Fruit fly (Drosophila melanogaster): ENCODE data around the gene DNAlig4.

DNAlig4 gene

dm6 chrX:13681906-13682305 is 14.3 kb upstream of the DNAlig4 start:
- TF ChIP-seq br (GFP tag; optimal IDR thresholded peaks at IDR 0.05) (no peak), CG9705 (GFP tag; optimal IDR thresholded peaks at IDR 0.05) (no peak), GATAd (GFP tag; optimal IDR thresholded peaks at IDR 0.05) (no peak), sv (GFP tag; optimal IDR thresholded peaks at IDR 0.05) (no peak), HLH106 (tag; optimal IDR thresholded peaks at IDR 0.05) (no peak), N (GFP tag; optimal IDR thresholded peaks at IDR 0.05) (no peak), Vsx2 (GFP tag; optimal IDR thresholded peaks at IDR 0.05; ENCODE audit: partially characterized antibody) (no peak)

- TF ChIP-seq sv (GFP tag; optimal IDR thresholded peaks at IDR 0.05) (no peak), Mio (GFP tag; optimal IDR thresholded peaks at IDR 0.05) (no peak), lola (GFP tag; optimal IDR thresholded peaks at IDR 0.05) (no peak), CrebA (GFP tag; optimal IDR thresholded peaks at IDR 0.05; ENCODE audit: borderline replicate concordance) (no peak)
Observed at dm6 chrX:13680262-13680661, 12.7 kb upstream of the DNAlig4 start, which contains the start of gene CG12177. CG12177 (minus strand) TSS chrX:13680500.

dm6 chrX:13679565-13679964 is 12.0 kb upstream of the DNAlig4 start:
- TF ChIP-seq ey (GFP tag; optimal IDR thresholded peaks at IDR 0.05) (peak; percentile 48), Jra (GFP tag; optimal IDR thresholded peaks at IDR 0.05) (no peak), psq (GFP tag; optimal IDR thresholded peaks at IDR 0.05) (peak; percentile 49), br (GFP tag; optimal IDR thresholded peaks at IDR 0.05) (peak; percentile 44), Sp1 (GFP tag; optimal IDR thresholded peaks at IDR 0.05) (peak; percentile 73), Hnf4 (GFP tag; optimal IDR thresholded peaks at IDR 0.05) (peak; percentile 62), Hr78 (GFP tag; optimal IDR thresholded peaks at IDR 0.05) (no peak), rgr (GFP tag; optimal IDR thresholded peaks at IDR 0.05) (peak; percentile 74), N (GFP tag; optimal IDR thresholded peaks at IDR 0.05) (no peak), Hr83 (GFP tag; optimal IDR thresholded peaks at IDR 0.05; ENCODE audit: poor library complexity, severe bottlenecking) (no peak), sage (GFP tag; optimal IDR thresholded peaks at IDR 0.05) (no peak), h (GFP tag; optimal IDR thresholded peaks at IDR 0.05) (peak; percentile 78), CrebA (GFP tag; optimal IDR thresholded peaks at IDR 0.05; ENCODE audit: borderline replicate concordance) (no peak), dl (GFP tag; optimal IDR thresholded peaks at IDR 0.05; ENCODE audit: insufficient read depth in 1 of 2, partially characterized antibody in 2 of 2) (no peak), jim (GFP tag; optimal IDR thresholded peaks at IDR 0.05) (no peak), CG32264 (GFP tag; optimal IDR thresholded peaks at IDR 0.05) (peak; percentile 9), foxo (GFP tag; optimal IDR thresholded peaks at IDR 0.05) (peak in 1 of 2 experiments; percentile 75), brk (GFP tag; optimal IDR thresholded peaks at IDR 0.05) (peak; percentile 19), Rel (GFP tag; optimal IDR thresholded peaks at IDR 0.05) (no peak), Rel (tag; optimal IDR thresholded peaks at IDR 0.05) (no peak), tai (GFP tag; optimal IDR thresholded peaks at IDR 0.05) (no peak), HLH106 (tag; optimal IDR thresholded peaks at IDR 0.05) (peak; percentile 52), dsf (GFP tag; optimal IDR thresholded peaks at IDR 0.05; ENCODE audit: borderline replicate concordance) (no peak), Dfd (GFP tag; optimal IDR thresholded peaks at IDR 0.05) (no peak), Vsx2 (GFP tag; optimal IDR thresholded peaks at IDR 0.05; ENCODE audit: partially characterized antibody) (no peak), Myc (optimal IDR thresholded peaks at IDR 0.05) (no peak), OdsH (GFP tag; optimal IDR thresholded peaks at IDR 0.05) (peak; percentile 68), fru (GFP tag; optimal IDR thresholded peaks at IDR 0.05) (peak; percentile 70), dmrt93B (GFP tag; optimal IDR thresholded peaks at IDR 0.05) (peak; percentile 45), usp (GFP tag; optimal IDR thresholded peaks at IDR 0.05) (no peak), Abd-B (GFP tag; optimal IDR thresholded peaks at IDR 0.05) (no peak), woc (GFP tag; optimal IDR thresholded peaks at IDR 0.05) (peak; percentile 27), pan (optimal IDR thresholded peaks at IDR 0.05) (no peak), Dif (GFP tag; optimal IDR thresholded peaks at IDR 0.05; ENCODE audit: partially characterized antibody) (no peak), Mio (GFP tag; optimal IDR thresholded peaks at IDR 0.05) (no peak), GATAd (GFP tag; optimal IDR thresholded peaks at IDR 0.05) (no peak), sv (GFP tag; optimal IDR thresholded peaks at IDR 0.05) (no peak), CG9705 (GFP tag; optimal IDR thresholded peaks at IDR 0.05) (peak; percentile 11), lola (GFP tag; optimal IDR thresholded peaks at IDR 0.05) (no peak)
